Worm (Caenorhabditis elegans) whole organism, L4 larva: ENCODE results near the gene F14H12.7.

Experiments used
- F26F4.8 ChIP-seq: fragments of 200-800 bp; sonication (Bioruptor generic); conservative IDR thresholded peaks from 2 replicates; pipeline ENCODE4 v1.3.6; 2022; ENCODE audit warnings: missing genetic modification characterization, missing compliant biosample characterization
- F37D6.2 ChIP-seq: sonication (generic microtip); optimal IDR thresholded peaks from 2 replicates; lab custom pipeline; 2016; ENCODE audit warnings: mild to moderate bottlenecking, missing genetic modification characterization, missing compliant biosample characterization
- F44E2.7 ChIP-seq: fragments of 200-800 bp; sonication (Bioruptor generic); IDR thresholded peaks from 2 replicates; pipeline ENCODE4 v2.1.2; 2022; ENCODE audit warnings: missing genetic modification characterization, missing compliant biosample characterization
- F49E8.2 ChIP-seq: sonication (generic microtip); optimal IDR thresholded peaks from 2 replicates; lab custom pipeline; 2016; ENCODE audit warnings: missing compliant biosample characterization, mild to moderate bottlenecking, missing genetic modification characterization, borderline replicate concordance
- R02D3.7 ChIP-seq: fragments of 150-350 bp; sonication (generic microtip); optimal IDR thresholded peaks from 3 replicates; lab custom pipeline; 2014; ENCODE audit warnings: missing biosample characterization, missing genetic modification characterization
- T20F7.1 ChIP-seq: fragments of 200-800 bp; sonication (Bioruptor generic); optimal IDR thresholded peaks from 2 replicates; lab custom pipeline; 2018; ENCODE audit warnings: mild to moderate bottlenecking, missing genetic modification characterization, missing compliant biosample characterization
- Y48G9A.11 ChIP-seq: fragments of 200-800 bp; sonication (Bioruptor generic); IDR thresholded peaks from 2 replicates; pipeline ENCODE4 v1.3.6; 2022; ENCODE audit warnings: missing genetic modification reagents, missing genetic modification characterization, missing compliant biosample characterization
- Y75B8A.6 ChIP-seq: fragments of 200-800 bp; sonication (Bioruptor generic); IDR thresholded peaks from 2 replicates; pipeline ENCODE4 v1.3.6; 2022; ENCODE audit warnings: missing genetic modification reagents, missing genetic modification characterization, missing compliant biosample characterization
- arid-1 ChIP-seq: fragments of 200-800 bp; sonication (Bioruptor generic); conservative IDR thresholded peaks from 2 replicates; pipeline ENCODE4 v1.3.6; 2022; ENCODE audit warnings: missing genetic modification reagents, missing genetic modification characterization, missing compliant biosample characterization
- ceh-28 ChIP-seq: fragments of 150-350 bp; optimal IDR thresholded peaks from 2 replicates; lab custom pipeline; 2014; ENCODE audit warnings: missing biosample characterization, missing genetic modification reagents, missing genetic modification characterization
- ceh-32 ChIP-seq: sonication (generic microtip); optimal IDR thresholded peaks from 2 replicates; lab custom pipeline; 2016; ENCODE audit warnings: mild to moderate bottlenecking, missing genetic modification characterization, missing compliant biosample characterization; ENCODE audit not compliant: poor library complexity
- ceh-44 ChIP-seq: fragments of 200-800 bp; sonication (Bioruptor generic); IDR thresholded peaks from 2 replicates; pipeline ENCODE4 v1.3.6; 2022; ENCODE audit warnings: missing genetic modification reagents, missing genetic modification characterization, missing compliant biosample characterization
- ces-1 ChIP-seq: fragments of 150-350 bp; sonication (generic microtip); optimal IDR thresholded peaks from 4 replicates; lab custom pipeline; 2014; ENCODE audit warnings: missing biosample characterization, missing genetic modification reagents, missing genetic modification characterization
- cey-2 ChIP-seq: sonication (generic microtip); optimal IDR thresholded peaks from 3 replicates; lab custom pipeline; 2017; ENCODE audit warnings: missing genetic modification characterization, mild to moderate bottlenecking, missing compliant biosample characterization, antibody characterized with exemption, borderline replicate concordance; ENCODE audit not compliant: insufficient read depth
- ctbp-1 ChIP-seq: fragments of 200-800 bp; sonication (Bioruptor generic); IDR thresholded peaks from 2 replicates; pipeline ENCODE4 v1.3.6; 2022; ENCODE audit warnings: missing genetic modification reagents, missing genetic modification characterization, missing compliant biosample characterization
- daf-16 ChIP-seq, 3 experiments: sonication (generic microtip); optimal IDR thresholded peaks; 2 replicates each; lab custom pipeline; 2016 to 2017; ENCODE audit warnings: missing genetic modification characterization in 3 of 3, missing genetic modification reagents in 3 of 3, mild to moderate bottlenecking in 2 of 3, missing compliant biosample characterization in 2 of 3, missing biosample characterization in 1 of 3, moderate library complexity in 1 of 3
- daf-8 ChIP-seq: fragments of 200-800 bp; sonication (Bioruptor generic); IDR thresholded peaks from 2 replicates; pipeline ENCODE4 v1.3.6; 2022; ENCODE audit warnings: missing genetic modification characterization, missing compliant biosample characterization
- dmd-6 ChIP-seq: fragments of 200-800 bp; sonication (Bioruptor generic); IDR thresholded peaks from 2 replicates; pipeline ENCODE4 v1.3.6; 2022; ENCODE audit warnings: missing genetic modification reagents, missing genetic modification characterization, missing compliant biosample characterization
- dmd-9 ChIP-seq: fragments of 200-800 bp; sonication (Bioruptor generic); IDR thresholded peaks from 2 replicates; pipeline ENCODE4 v1.3.6; 2022; ENCODE audit warnings: missing genetic modification reagents, missing genetic modification characterization, missing compliant biosample characterization
- dpl-1 ChIP-seq: fragments of 150-350 bp; optimal IDR thresholded peaks from 2 replicates; lab custom pipeline; 2014; ENCODE audit warnings: missing biosample characterization, missing genetic modification reagents, missing genetic modification characterization
- fkh-10 ChIP-seq: fragments of 150-350 bp; optimal IDR thresholded peaks from 2 replicates; lab custom pipeline; 2014; ENCODE audit warnings: missing biosample characterization, missing genetic modification reagents, missing genetic modification characterization
- fos-1 ChIP-seq: fragments of 150-350 bp; optimal IDR thresholded peaks from 2 replicates; lab custom pipeline; 2014; ENCODE audit warnings: missing biosample characterization, missing genetic modification characterization
- gei-8 ChIP-seq: fragments of 200-800 bp; sonication (Bioruptor generic); optimal IDR thresholded peaks from 2 replicates; lab custom pipeline; 2018; ENCODE audit warnings: mild to moderate bottlenecking, missing genetic modification characterization, missing compliant biosample characterization
- jun-1 ChIP-seq: fragments of 150-350 bp; optimal IDR thresholded peaks from 2 replicates; lab custom pipeline; 2014; ENCODE audit warnings: missing biosample characterization, missing genetic modification reagents, missing genetic modification characterization
- lim-7 ChIP-seq: fragments of 200-800 bp; sonication (Bioruptor generic); IDR thresholded peaks from 2 replicates; pipeline ENCODE4 v1.3.6; 2022; ENCODE audit warnings: missing genetic modification characterization, missing compliant biosample characterization
- lin-15B ChIP-seq: fragments of 150-350 bp; sonication (generic microtip); optimal IDR thresholded peaks from 3 replicates; lab custom pipeline; 2014; ENCODE audit warnings: missing biosample characterization, missing genetic modification characterization
- lin-38 ChIP-seq: fragments of 200-800 bp; sonication (Bioruptor generic); IDR thresholded peaks from 2 replicates; pipeline ENCODE4 v1.3.6; 2022; ENCODE audit warnings: missing genetic modification reagents, missing genetic modification characterization, missing compliant biosample characterization
- lsy-2 ChIP-seq, 2 experiments: fragments of 150-350 bp in 1 of 2; sonication (generic microtip) in 1 of 2; optimal IDR thresholded peaks; 2 replicates each; lab custom pipeline; 2014 to 2017; ENCODE audit warnings: missing biosample characterization in 2 of 2, missing genetic modification characterization in 2 of 2
- madf-9 ChIP-seq: fragments of 200-800 bp; sonication (Bioruptor generic); conservative IDR thresholded peaks from 2 replicates; pipeline ENCODE4 v1.3.6; 2022; ENCODE audit warnings: missing genetic modification reagents, missing genetic modification characterization, missing compliant biosample characterization
- mdl-1 ChIP-seq, 2 experiments: fragments of 150-350 bp in 1 of 2; sonication (generic microtip) in 1 of 2; optimal IDR thresholded peaks; 2 replicates each; lab custom pipeline; 2014 to 2017; ENCODE audit warnings: missing biosample characterization in 2 of 2, missing genetic modification characterization in 2 of 2
- mep-1 ChIP-seq: fragments of 150-350 bp; sonication (generic microtip); optimal IDR thresholded peaks from 3 replicates; lab custom pipeline; 2014; ENCODE audit warnings: missing biosample characterization, missing genetic modification characterization
- mes-2 ChIP-seq: sonication (generic microtip); optimal IDR thresholded peaks from 2 replicates; lab custom pipeline; 2016; ENCODE audit warnings: missing genotype, mild to moderate bottlenecking, missing genetic modification characterization, missing compliant biosample characterization; ENCODE audit not compliant: poor library complexity, severe bottlenecking
- mxl-2 ChIP-seq: fragments of 200-800 bp; sonication (Bioruptor generic); conservative IDR thresholded peaks from 2 replicates; pipeline ENCODE4 v1.3.6; 2022; ENCODE audit warnings: missing genetic modification reagents, missing genetic modification characterization, missing compliant biosample characterization
- nhr-237 ChIP-seq: sonication (generic microtip); optimal IDR thresholded peaks from 2 replicates; lab custom pipeline; 2017; ENCODE audit warnings: missing biosample characterization, missing genetic modification characterization
- nhr-42 ChIP-seq: fragments of 200-800 bp; sonication (Bioruptor generic); IDR thresholded peaks from 2 replicates; pipeline ENCODE4 v1.3.6; 2022; ENCODE audit warnings: missing genetic modification characterization, missing compliant biosample characterization
- nhr-48 ChIP-seq: sonication (generic microtip); optimal IDR thresholded peaks from 2 replicates; lab custom pipeline; 2016; ENCODE audit warnings: mild to moderate bottlenecking, missing genetic modification characterization, missing compliant biosample characterization
- nhr-77 ChIP-seq: fragments of 150-350 bp; optimal IDR thresholded peaks from 2 replicates; lab custom pipeline; 2014; ENCODE audit warnings: missing biosample characterization, missing genetic modification characterization
- pha-4 ChIP-seq, 2 experiments: fragments of 150-350 bp in 1 of 2; fragments of 200-800 bp in 1 of 2; sonication (Bioruptor generic) in 1 of 2; IDR thresholded peaks in 1 of 2; optimal IDR thresholded peaks in 1 of 2; 2 replicates each; pipeline versions ENCODE4 v1.3.6 to Lab custom; 2014 to 2022; ENCODE audit warnings: missing genetic modification characterization in 2 of 2, missing genetic modification reagents in 2 of 2, missing biosample characterization in 1 of 2, missing compliant biosample characterization in 1 of 2
- php-3 ChIP-seq: fragments of 200-800 bp; sonication (Bioruptor generic); IDR thresholded peaks from 2 replicates; pipeline ENCODE4 v1.3.6; 2022; ENCODE audit warnings: missing genetic modification reagents, missing genetic modification characterization, missing compliant biosample characterization
- skn-1 ChIP-seq: fragments of 150-350 bp; optimal IDR thresholded peaks from 2 replicates; lab custom pipeline; 2014; ENCODE audit warnings: missing biosample characterization, missing genetic modification characterization
- snpc-1.2 ChIP-seq: fragments of 200-800 bp; sonication (Bioruptor generic); IDR thresholded peaks from 2 replicates; pipeline ENCODE4 v1.3.6; 2022; ENCODE audit warnings: missing genetic modification reagents, missing genetic modification characterization, missing compliant biosample characterization
- spr-3 ChIP-seq: fragments of 200-800 bp; sonication (Bioruptor generic); optimal IDR thresholded peaks from 2 replicates; lab custom pipeline; 2018; ENCODE audit warnings: mild to moderate bottlenecking, missing genetic modification characterization, missing compliant biosample characterization
- tag-97 ChIP-seq: fragments of 200-800 bp; sonication (Bioruptor generic); IDR thresholded peaks from 2 replicates; pipeline ENCODE4 v1.3.6; 2022; ENCODE audit warnings: missing genetic modification characterization, missing compliant biosample characterization
- unc-39 ChIP-seq: sonication (generic microtip); optimal IDR thresholded peaks from 2 replicates; lab custom pipeline; 2017; ENCODE audit warnings: missing biosample characterization, missing genetic modification characterization
- vab-7 ChIP-seq: fragments of 200-800 bp; sonication (Bioruptor generic); IDR thresholded peaks from 2 replicates; pipeline ENCODE4 v1.3.6; 2022; ENCODE audit warnings: missing genetic modification reagents, missing genetic modification characterization, missing compliant biosample characterization
- zag-1 ChIP-seq: fragments of 150-350 bp; optimal IDR thresholded peaks from 2 replicates; lab custom pipeline; 2014; ENCODE audit warnings: missing biosample characterization, missing genetic modification characterization
- ztf-7 ChIP-seq: fragments of 150-350 bp; optimal IDR thresholded peaks from 2 replicates; lab custom pipeline; 2014; ENCODE audit warnings: missing biosample characterization, missing genetic modification characterization

Gene F14H12.7

DNA sequence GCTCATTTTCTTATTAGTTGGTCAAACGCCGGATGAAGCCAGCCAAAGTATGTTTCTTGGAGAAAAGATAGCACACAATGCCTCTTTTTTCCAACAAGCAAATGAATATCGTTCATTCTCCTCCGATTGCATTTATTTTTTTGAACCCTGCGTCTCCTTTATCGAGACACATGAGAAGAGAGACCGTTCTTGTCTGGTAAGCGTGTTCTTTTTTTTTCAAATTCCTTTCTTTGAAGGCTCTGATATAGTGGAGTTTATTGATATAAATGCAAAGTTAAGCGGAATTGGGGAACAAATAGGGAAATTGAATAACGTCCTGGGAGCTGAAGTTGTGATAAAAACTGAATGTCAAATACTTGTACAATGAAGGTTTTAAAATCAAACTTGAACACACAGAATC lies at the start of gene F14H12.7:
F14H12.7 (minus strand) TSS at position 101 of the 400 bp plus-strand sequence.
- TF ChIP-seq nhr-77 (tag; lab: Kevin White, UChicago) (no peak), ces-1 (GFP tag; lab: Kevin White, UChicago) (no peak), tag-97 (GFP tag; lab: Robert Waterston, UW) (no peak), spr-3 (no peak), R02D3.7 (tag; lab: Kevin White, UChicago) (no peak), dmd-9 (GFP tag; lab: Robert Waterston, UW) (no peak), mep-1 (tag; lab: Kevin White, UChicago) (no peak), madf-9 (GFP tag; lab: Robert Waterston, UW) (no peak), F44E2.7 (GFP tag; lab: Robert Waterston, UW) (no peak)

DNA sequence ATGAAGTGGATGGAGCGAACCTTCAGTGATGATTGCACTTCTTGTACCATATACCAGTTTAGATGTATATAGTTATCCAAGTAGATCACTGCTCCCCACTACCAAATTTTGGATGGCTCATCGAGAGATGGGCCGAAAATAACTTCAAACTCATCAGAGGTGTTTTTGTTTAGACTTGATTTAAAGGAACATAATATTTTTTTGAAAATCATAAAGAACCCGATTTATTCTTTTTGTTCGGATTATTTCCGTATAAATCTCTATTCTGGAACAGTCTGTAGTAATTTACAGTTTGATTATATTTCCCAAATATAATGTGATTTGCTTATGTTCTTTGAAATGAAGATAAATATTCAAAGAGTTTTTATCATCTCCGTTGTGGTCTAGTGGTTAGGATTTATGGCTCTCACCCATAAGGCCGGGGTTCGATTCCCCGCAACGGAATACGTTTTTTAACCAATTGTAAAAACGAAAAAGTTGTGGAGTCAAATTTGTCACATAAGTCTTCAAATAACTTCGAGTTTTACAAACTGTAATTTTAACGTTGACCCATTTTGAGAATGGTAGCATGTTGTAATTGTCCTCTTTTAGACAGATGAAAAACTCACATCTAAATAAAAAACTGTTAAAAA lies 48.0 kb upstream of the F14H12.7 start:
- TF ChIP-seq arid-1 (GFP tag; lab: Robert Waterston, UW) = no peak
- TF ChIP-seq fkh-10 = no peak
- no peak for TF ChIP-seq jun-1 (tag; lab: Kevin White, UChicago)
- peak; percentile 76 for TF ChIP-seq snpc-1.2
- TF ChIP-seq daf-16 (GFP tag; optimal IDR thresholded peaks at IDR 0.05; lab: Kevin White, UChicago) = peak in 1 of 2 experiments; percentile 56
- no peak for TF ChIP-seq daf-16 (tag; optimal IDR thresholded peaks at IDR 0.05; lab: Kevin White, UChicago)
- no peak for TF ChIP-seq gei-8 (GFP tag; lab: Kevin White, UChicago)
- no peak for TF ChIP-seq F37D6.2
- no peak for TF ChIP-seq mxl-2 (GFP tag; lab: Robert Waterston, UW)
- no peak for TF ChIP-seq nhr-42
- TF ChIP-seq vab-7 (GFP tag; lab: Robert Waterston, UW) = peak; percentile 76
- peak; percentile 29; the same call in 1 of the 2 replicates for TF ChIP-seq dmd-6 (GFP tag; lab: Robert Waterston, UW)
- TF ChIP-seq php-3 (GFP tag; lab: Robert Waterston, UW) = no peak
- no peak for TF ChIP-seq fos-1 (tag; lab: Kevin White, UChicago)
- no peak for TF ChIP-seq skn-1 (tag; lab: Kevin White, UChicago)
- TF ChIP-seq unc-39 (tag; lab: Kevin White, UChicago) = no peak
- TF ChIP-seq nhr-237 (tag; lab: Kevin White, UChicago) = no peak
- TF ChIP-seq daf-8 (GFP tag; lab: Robert Waterston, UW) = no peak
- no peak for TF ChIP-seq ceh-28 (tag; lab: Kevin White, UChicago)
- TF ChIP-seq ceh-44 (GFP tag; lab: Robert Waterston, UW) = 0 out of 2 replicates have a peak, but pooled peaks have one; percentile 40
- peak; percentile 58; the same call in 1 of the 2 replicates for TF ChIP-seq lim-7
- 0 out of 2 replicates have a peak, but pooled peaks have one; percentile 52 for TF ChIP-seq Y48G9A.11 (GFP tag; lab: Robert Waterston, UW)
- TF ChIP-seq ceh-32 (tag; lab: Kevin White, UChicago) = no peak
- TF ChIP-seq madf-9 (GFP tag; lab: Robert Waterston, UW) = no peak
- peak; percentile 3 for TF ChIP-seq nhr-48 (tag; lab: Kevin White, UChicago)
- TF ChIP-seq lin-38 (GFP tag; lab: Robert Waterston, UW) = no peak
- no peak for TF ChIP-seq mes-2
- TF ChIP-seq F49E8.2 (tag; lab: Kevin White, UChicago) = no peak
- TF ChIP-seq zag-1 (tag; lab: Kevin White, UChicago) = no peak
- no peak for TF ChIP-seq ztf-7 (tag; lab: Kevin White, UChicago)
- no peak for TF ChIP-seq lsy-2 (tag; optimal IDR thresholded peaks at IDR 0.05; lab: Kevin White, UChicago)
- no peak for TF ChIP-seq mdl-1 (tag; optimal IDR thresholded peaks at IDR 0.05; lab: Kevin White, UChicago)
- no peak for TF ChIP-seq dpl-1 (GFP tag; lab: Kevin White, UChicago)
- TF ChIP-seq pha-4 (GFP tag; IDR thresholded peaks at IDR 0.05; lab: Robert Waterston, UW) = peak; percentile 48; the same call in 1 of the 2 replicates
- TF ChIP-seq pha-4 (tag; optimal IDR thresholded peaks at IDR 0.05; lab: Kevin White, UChicago) = no peak
- TF ChIP-seq F26F4.8 (GFP tag; lab: Robert Waterston, UW) = 0 out of 2 replicates have a peak, but pooled peaks have one; percentile 22
- no peak for TF ChIP-seq T20F7.1
- no peak for TF ChIP-seq ctbp-1
- no peak for TF ChIP-seq cey-2
- TF ChIP-seq lin-15B (tag; lab: Kevin White, UChicago) = no peak
- TF ChIP-seq mep-1 (tag; lab: Kevin White, UChicago) = no peak
- no peak for TF ChIP-seq Y75B8A.6 (GFP tag; lab: Robert Waterston, UW)
